Worm (Caenorhabditis elegans) whole organism, L1 larva: ENCODE measurements around the gene unk-1.

Source experiments
- C04F5.9 ChIP-seq: sonication (generic microtip); optimal IDR thresholded peaks from 2 replicates; lab custom pipeline; 2016; ENCODE audit warnings: missing genetic modification characterization, missing compliant biosample characterization
- C16A3.4 ChIP-seq: fragments of 150-350 bp; optimal IDR thresholded peaks from 2 replicates; lab custom pipeline; 2014; ENCODE audit warnings: missing biosample characterization, missing genetic modification characterization
- C34B4.2 ChIP-seq: sonication (generic microtip); optimal IDR thresholded peaks from 2 replicates; lab custom pipeline; 2017; ENCODE audit warnings: mild to moderate bottlenecking, missing genetic modification characterization, missing compliant biosample characterization
- aha-1 ChIP-seq: fragments of 150-350 bp; optimal IDR thresholded peaks from 2 replicates; lab custom pipeline; 2014; ENCODE audit warnings: missing biosample characterization, missing genetic modification characterization
- ama-1 ChIP-seq: fragments of 150-350 bp; optimal IDR thresholded peaks from 2 replicates; lab custom pipeline; 2014
- blmp-1 ChIP-seq: fragments of 150-350 bp; optimal IDR thresholded peaks from 2 replicates; lab custom pipeline; 2014; ENCODE audit warnings: missing biosample characterization, missing genetic modification characterization
- ceh-8 ChIP-seq: fragments of 200-800 bp; sonication (Bioruptor generic); optimal IDR thresholded peaks from 2 replicates; lab custom pipeline; 2018; ENCODE audit warnings: mild to moderate bottlenecking, missing genetic modification characterization, moderate library complexity, missing compliant biosample characterization
- ceh-82 ChIP-seq, 3 experiments: fragments of 150-350 bp in 1 of 3; sonication (generic microtip) in 2 of 3; optimal IDR thresholded peaks; 2 replicates each; lab custom pipeline; 2014 to 2017; ENCODE audit warnings: missing biosample characterization in 3 of 3, missing genetic modification characterization in 3 of 3
- ceh-88 ChIP-seq: fragments of 200-800 bp; sonication (Bioruptor generic); IDR thresholded peaks from 2 replicates; pipeline ENCODE4 v1.3.6; 2022; ENCODE audit warnings: missing genetic modification characterization, missing compliant biosample characterization
- dpl-1 ChIP-seq, 3 experiments: fragments of 150-350 bp in 2 of 3; sonication (generic microtip) in 1 of 3; optimal IDR thresholded peaks; 2 replicates each; lab custom pipeline; 2014 to 2017; ENCODE audit warnings: missing biosample characterization in 3 of 3, missing genetic modification characterization in 3 of 3, missing genetic modification reagents in 3 of 3
- dsc-1 ChIP-seq: sonication (generic microtip); optimal IDR thresholded peaks from 2 replicates; lab custom pipeline; 2016; ENCODE audit warnings: mild to moderate bottlenecking, missing genetic modification characterization, missing compliant biosample characterization
- efl-1 ChIP-seq, 4 experiments: fragments of 150-350 bp; optimal IDR thresholded peaks in 3 of 4; peaks in 1 of 4; 1 replicate in 1 of 4; 2 replicates in 3 of 4; lab custom pipeline; 2014; ENCODE audit warnings: missing biosample characterization in 2 of 4, missing genetic modification characterization in 2 of 4, missing genetic modification reagents in 2 of 4
- elt-2 ChIP-seq: sonication (generic microtip); optimal IDR thresholded peaks from 2 replicates; lab custom pipeline; 2016; ENCODE audit warnings: missing genetic modification characterization, mild to moderate bottlenecking, inconsistent platforms, missing compliant biosample characterization, missing genetic modification reagents
- elt-3 ChIP-seq, 6 experiments: fragments of 150-350 bp in 1 of 6; sonication (generic microtip); optimal IDR thresholded peaks; 2 replicates each; lab custom pipeline; 2017 to 2018; ENCODE audit warnings: missing biosample characterization in 6 of 6, missing genetic modification characterization in 6 of 6, inconsistent platforms in 1 of 6
- fkh-4 ChIP-seq: sonication (generic microtip); optimal IDR thresholded peaks from 2 replicates; lab custom pipeline; 2016; ENCODE audit warnings: missing compliant biosample characterization, missing genetic modification characterization, borderline replicate concordance
- fos-1 ChIP-seq: fragments of 150-350 bp; optimal IDR thresholded peaks from 2 replicates; lab custom pipeline; 2014; ENCODE audit warnings: missing biosample characterization, missing genetic modification characterization
- grh-1 ChIP-seq: fragments of 200-800 bp; sonication (Bioruptor generic); IDR thresholded peaks from 2 replicates; pipeline ENCODE4 v1.3.6; 2022; ENCODE audit warnings: missing genetic modification reagents, missing genetic modification characterization, missing compliant biosample characterization
- hlh-4 ChIP-seq: sonication (generic microtip); optimal IDR thresholded peaks from 2 replicates; lab custom pipeline; 2016; ENCODE audit warnings: mild to moderate bottlenecking, missing genetic modification characterization, missing compliant biosample characterization
- hpl-2 ChIP-seq: fragments of 150-350 bp; optimal IDR thresholded peaks from 2 replicates; lab custom pipeline; 2014; ENCODE audit warnings: missing biosample characterization, missing genetic modification reagents, missing genetic modification characterization
- irx-1 ChIP-seq: sonication (generic microtip); optimal IDR thresholded peaks from 2 replicates; lab custom pipeline; 2016; ENCODE audit warnings: missing genetic modification characterization, missing compliant biosample characterization
- jun-1 ChIP-seq: fragments of 150-350 bp; optimal IDR thresholded peaks from 2 replicates; lab custom pipeline; 2014; ENCODE audit warnings: missing biosample characterization, missing genetic modification reagents, missing genetic modification characterization
- lin-13 ChIP-seq: fragments of 150-350 bp; optimal IDR thresholded peaks from 2 replicates; lab custom pipeline; 2014; ENCODE audit warnings: missing biosample characterization, missing genetic modification reagents, missing genetic modification characterization
- lin-14 ChIP-seq: fragments of 200-800 bp; sonication (Bioruptor generic); optimal IDR thresholded peaks from 2 replicates; lab custom pipeline; 2018; ENCODE audit warnings: mild to moderate bottlenecking, missing genetic modification characterization, moderate library complexity, missing compliant biosample characterization
- lin-35 ChIP-seq, 2 experiments: fragments of 150-350 bp; optimal IDR thresholded peaks; 2 replicates each; lab custom pipeline; 2014; ENCODE audit warnings: missing biosample characterization in 2 of 2, missing genetic modification characterization in 2 of 2, missing genetic modification reagents in 2 of 2
- lin-39 ChIP-seq: fragments of 150-350 bp; optimal IDR thresholded peaks from 2 replicates; lab custom pipeline; 2014; ENCODE audit warnings: missing biosample characterization, missing genetic modification reagents, missing genetic modification characterization
- lsy-2 ChIP-seq, 2 experiments: fragments of 150-350 bp; optimal IDR thresholded peaks; 2 replicates each; lab custom pipeline; 2014; ENCODE audit warnings: missing biosample characterization in 2 of 2, missing genetic modification characterization in 2 of 2
- mab-9 ChIP-seq: fragments of 200-800 bp; sonication (Bioruptor generic); IDR thresholded peaks from 2 replicates; pipeline ENCODE4 v1.3.6; 2022; ENCODE audit warnings: missing genetic modification reagents, missing genetic modification characterization, missing compliant biosample characterization
- mdl-1 ChIP-seq, 2 experiments: fragments of 150-350 bp; optimal IDR thresholded peaks; 2 replicates each; lab custom pipeline; 2014 to 2017; ENCODE audit warnings: missing biosample characterization in 2 of 2, missing genetic modification characterization in 2 of 2, inconsistent platforms in 1 of 2
- mep-1 ChIP-seq: fragments of 150-350 bp; optimal IDR thresholded peaks from 2 replicates; lab custom pipeline; 2014; ENCODE audit warnings: missing biosample characterization, missing genetic modification characterization
- nhr-11 ChIP-seq: fragments of 150-350 bp; optimal IDR thresholded peaks from 2 replicates; lab custom pipeline; 2014; ENCODE audit warnings: missing biosample characterization, missing genetic modification characterization
- nhr-12 ChIP-seq: sonication (generic microtip); optimal IDR thresholded peaks from 2 replicates; lab custom pipeline; 2017; ENCODE audit warnings: missing biosample characterization, missing genetic modification characterization
- nhr-19 ChIP-seq: fragments of 200-800 bp; sonication (Bioruptor generic); conservative IDR thresholded peaks from 2 replicates; pipeline ENCODE4 v1.3.6; 2022; ENCODE audit warnings: missing genetic modification characterization, missing compliant biosample characterization
- nhr-20 ChIP-seq: sonication (generic microtip); optimal IDR thresholded peaks from 2 replicates; lab custom pipeline; 2016; ENCODE audit warnings: mild to moderate bottlenecking, missing genetic modification characterization, missing compliant biosample characterization
- nhr-237 ChIP-seq: fragments of 150-350 bp; optimal IDR thresholded peaks from 2 replicates; lab custom pipeline; 2014; ENCODE audit warnings: missing biosample characterization, missing genetic modification characterization
- nhr-47 ChIP-seq: sonication (generic microtip); optimal IDR thresholded peaks from 2 replicates; lab custom pipeline; 2016; ENCODE audit warnings: mild to moderate bottlenecking, missing genetic modification characterization, moderate library complexity, missing compliant biosample characterization
- nhr-71 ChIP-seq: sonication (generic microtip); optimal IDR thresholded peaks from 2 replicates; lab custom pipeline; 2016; ENCODE audit warnings: mild to moderate bottlenecking, missing genetic modification characterization, moderate library complexity, missing compliant biosample characterization
- nhr-84 ChIP-seq: sonication (generic microtip); optimal IDR thresholded peaks from 2 replicates; lab custom pipeline; 2017; ENCODE audit warnings: missing biosample characterization, missing genetic modification characterization
- nhr-85 ChIP-seq: sonication (generic microtip); peaks from one replicate; lab custom pipeline; 2016; ENCODE audit warnings: missing genetic modification characterization, inconsistent platforms, missing compliant biosample characterization
- nhr-90 ChIP-seq: sonication (generic microtip); optimal IDR thresholded peaks from 2 replicates; lab custom pipeline; 2016; ENCODE audit warnings: mild to moderate bottlenecking, missing genetic modification characterization, missing compliant biosample characterization; ENCODE audit not compliant: poor library complexity
- pqm-1 ChIP-seq: sonication (generic microtip); optimal IDR thresholded peaks from 3 replicates; lab custom pipeline; 2017; ENCODE audit warnings: missing biosample characterization, missing genetic modification characterization
- snpc-4 ChIP-seq: fragments of 150-350 bp; optimal IDR thresholded peaks from 2 replicates; lab custom pipeline; 2014; ENCODE audit warnings: missing biosample characterization, missing genetic modification characterization
- snu-23 ChIP-seq: sonication (generic microtip); optimal IDR thresholded peaks from 2 replicates; lab custom pipeline; 2016; ENCODE audit warnings: missing genetic modification characterization, missing compliant biosample characterization
- sox-4 ChIP-seq: sonication (generic microtip); optimal IDR thresholded peaks from 2 replicates; lab custom pipeline; 2016; ENCODE audit warnings: missing genetic modification characterization, missing compliant biosample characterization
- sptf-1 ChIP-seq: fragments of 150-350 bp; optimal IDR thresholded peaks from 2 replicates; lab custom pipeline; 2014; ENCODE audit warnings: missing biosample characterization, missing genetic modification characterization
- swsn-7 ChIP-seq: sonication (generic microtip); optimal IDR thresholded peaks from 2 replicates; lab custom pipeline; 2016; ENCODE audit warnings: missing genetic modification characterization, missing compliant biosample characterization
- tbx-2 ChIP-seq: sonication (generic microtip); optimal IDR thresholded peaks from 2 replicates; lab custom pipeline; 2016; ENCODE audit warnings: missing genetic modification characterization, missing compliant biosample characterization
- tlp-1 ChIP-seq: fragments of 150-350 bp; optimal IDR thresholded peaks from 2 replicates; lab custom pipeline; 2014; ENCODE audit warnings: missing biosample characterization, missing genetic modification characterization
- unc-130 ChIP-seq: fragments of 150-350 bp; optimal IDR thresholded peaks from 2 replicates; lab custom pipeline; 2017; ENCODE audit warnings: missing biosample characterization, missing genetic modification characterization, inconsistent platforms
- unc-30 ChIP-seq: sonication (generic microtip); optimal IDR thresholded peaks from 2 replicates; lab custom pipeline; 2017; ENCODE audit warnings: missing biosample characterization, missing genetic modification characterization
- unc-86 ChIP-seq: sonication (generic microtip); optimal IDR thresholded peaks from 2 replicates; lab custom pipeline; 2016; ENCODE audit warnings: missing genetic modification characterization, missing compliant biosample characterization
- xbp-1 ChIP-seq: sonication (generic microtip); optimal IDR thresholded peaks from 2 replicates; lab custom pipeline; 2016; ENCODE audit warnings: missing genetic modification characterization, missing compliant biosample characterization
- zip-4 ChIP-seq: fragments of 200-800 bp; sonication (Bioruptor generic); optimal IDR thresholded peaks from 2 replicates; lab custom pipeline; 2018; ENCODE audit warnings: mild to moderate bottlenecking, missing genetic modification characterization, moderate library complexity, missing compliant biosample characterization
- ztf-4 ChIP-seq: fragments of 150-350 bp; optimal IDR thresholded peaks from 2 replicates; lab custom pipeline; 2014; ENCODE audit warnings: missing biosample characterization, missing genetic modification characterization

unk-1 gene

DNA sequence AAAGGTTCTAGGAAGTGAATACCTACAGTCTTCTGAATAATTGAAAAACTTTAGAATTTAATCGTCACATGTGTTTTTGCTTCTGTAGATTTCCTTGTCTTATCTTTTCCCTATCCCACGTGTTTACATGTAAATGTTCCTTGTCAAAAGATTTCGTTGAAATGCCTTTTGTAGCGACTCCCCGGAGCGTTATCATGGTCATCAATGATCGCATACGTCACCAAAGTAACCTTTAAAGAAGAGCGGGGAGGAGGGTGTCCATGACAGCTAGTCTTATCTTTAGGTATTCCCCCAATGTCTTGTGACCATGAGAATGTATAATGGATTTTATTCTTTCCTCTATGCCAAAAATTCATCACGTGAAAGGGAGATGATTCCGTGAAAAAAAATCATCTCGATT lies 27.9 kb upstream of the unk-1 start:
- TF ChIP-seq jun-1 (tag; lab: Kevin White, UChicago), result no peak
- peak; percentile 25 to 61 for TF ChIP-seq lsy-2 (tag; optimal IDR thresholded peaks at IDR 0.05; lab: Kevin White, UChicago)
- TF ChIP-seq zip-4 (GFP tag; lab: Kevin White, UChicago), result no peak
- TF ChIP-seq lin-35 (GFP tag; optimal IDR thresholded peaks at IDR 0.05; lab: Kevin White, UChicago), result peak in 1 of 2 experiments; percentile 76
- peak; percentile 21 for TF ChIP-seq swsn-7 (tag; lab: Kevin White, UChicago)
- TF ChIP-seq hpl-2, result no peak
- TF ChIP-seq nhr-85 (tag; lab: Kevin White, UChicago), result peak; percentile 99
- no peak for TF ChIP-seq fos-1 (tag; lab: Kevin White, UChicago)
- TF ChIP-seq tlp-1, result no peak
- TF ChIP-seq ceh-8 (GFP tag; lab: Kevin White, UChicago), result no peak
- no peak for TF ChIP-seq ceh-82 (tag; optimal IDR thresholded peaks at IDR 0.05; lab: Kevin White, UChicago)
- TF ChIP-seq unc-30 (tag; lab: Kevin White, UChicago), result no peak
- peak in 5 of 6 experiments; percentile 72 to 97 (median 92) for TF ChIP-seq elt-3 (tag; optimal IDR thresholded peaks at IDR 0.05; lab: Kevin White, UChicago)
- no peak for TF ChIP-seq nhr-11 (tag; lab: Kevin White, UChicago)
- TF ChIP-seq unc-86 (tag; lab: Kevin White, UChicago), result no peak
- TF ChIP-seq hlh-4, result no peak
- TF ChIP-seq grh-1 (GFP tag; lab: Robert Waterston, UW), result peak; percentile 42
- TF ChIP-seq ztf-4 (tag; lab: Kevin White, UChicago), result no peak
- no peak for TF ChIP-seq C34B4.2 (tag; lab: Kevin White, UChicago)
- TF ChIP-seq nhr-20 (tag; lab: Kevin White, UChicago), result peak; percentile 94
- TF ChIP-seq lin-14, result peak; percentile 89
- peak; percentile 85 for TF ChIP-seq elt-2
- peak; percentile 72 for TF ChIP-seq blmp-1
- no peak for TF ChIP-seq snpc-4 (tag; lab: Kevin White, UChicago)
- peak in 1 of 2 experiments; percentile 76 for TF ChIP-seq mdl-1 (tag; optimal IDR thresholded peaks at IDR 0.05; lab: Kevin White, UChicago)
- peak; percentile 87 for TF ChIP-seq nhr-90 (tag; lab: Kevin White, UChicago)
- peak; percentile 48 for TF ChIP-seq C16A3.4 (tag; lab: Kevin White, UChicago)
- peak in 1 of 2 experiments; percentile 19 for TF ChIP-seq efl-1 (optimal IDR thresholded peaks at IDR 0.05; lab: Kevin White, UChicago)
- TF ChIP-seq efl-1 (GFP tag; optimal IDR thresholded peaks at IDR 0.05 in 1 of 2; lab: Kevin White, UChicago), result no peak
- no peak for TF ChIP-seq fkh-4 (tag; lab: Kevin White, UChicago)
- peak; percentile 71 for TF ChIP-seq tbx-2 (tag; lab: Kevin White, UChicago)
- peak; percentile 80 for TF ChIP-seq nhr-19 (GFP tag; lab: Robert Waterston, UW)
- no peak for TF ChIP-seq nhr-84 (tag; lab: Kevin White, UChicago)
- peak; percentile 50 for TF ChIP-seq irx-1 (tag; lab: Kevin White, UChicago)
- peak; percentile 74 for TF ChIP-seq nhr-47 (tag; lab: Kevin White, UChicago)
- peak; percentile 62 for TF ChIP-seq unc-130
- peak; percentile 52 for TF ChIP-seq xbp-1 (tag; lab: Kevin White, UChicago)
- TF ChIP-seq nhr-12, result no peak
- TF ChIP-seq lin-13, result peak; percentile 18
- no peak for TF ChIP-seq aha-1 (tag; lab: Kevin White, UChicago)
- peak; percentile 95 for TF ChIP-seq nhr-71 (tag; lab: Kevin White, UChicago)
- TF ChIP-seq dsc-1 (tag; lab: Kevin White, UChicago), result no peak
- TF ChIP-seq C04F5.9 (tag; lab: Kevin White, UChicago), result no peak
- TF ChIP-seq nhr-237 (tag; lab: Kevin White, UChicago), result no peak
- TF ChIP-seq pqm-1 (tag; lab: Kevin White, UChicago), result no peak
- TF ChIP-seq ceh-88 (GFP tag; lab: Robert Waterston, UW), result 0 out of 2 replicates have a peak, but pooled peaks have one; percentile 33
- no peak for TF ChIP-seq ama-1 (lab: Kevin White, UChicago)
- peak; percentile 80 for TF ChIP-seq snu-23
- peak in 2 of 3 experiments; percentile 12 to 17 for TF ChIP-seq dpl-1 (GFP tag; optimal IDR thresholded peaks at IDR 0.05; lab: Kevin White, UChicago)
- TF ChIP-seq sox-4 (tag; lab: Kevin White, UChicago), result no peak
- peak; percentile 63 for TF ChIP-seq mep-1 (tag; lab: Kevin White, UChicago)
- no peak for TF ChIP-seq lin-39 (tag; lab: Kevin White, UChicago)
- TF ChIP-seq mab-9 (GFP tag; lab: Robert Waterston, UW), result no peak
- no peak for TF ChIP-seq sptf-1
